Fruit fly (Drosophila melanogaster) whole organism, embryonic: ENCODE measurements around the gene CG42393.
A peak's percentile ranks its signal among the peaks of the same experiment; 100 is the strongest.

Source experiments
- Ada2b ChIP-seq: fragments of 200-800 bp; sonication (Bioruptor generic); IDR thresholded peaks from 2 replicates; pipeline ENCODE4 v1.3.6; 2022; ENCODE audit warnings: missing biosample characterization, missing genetic modification characterization
- Bgb ChIP-seq: fragments of 200-800 bp; sonication (Bioruptor generic); IDR thresholded peaks from 2 replicates; pipeline ENCODE4 v1.3.6; 2022; ENCODE audit warnings: missing biosample characterization, missing genetic modification characterization; ENCODE audit not compliant: partially characterized antibody
- BtbVII ChIP-seq: fragments of 200-800 bp; sonication (Bioruptor generic); optimal IDR thresholded peaks from 3 replicates; lab custom pipeline; 2017; ENCODE audit warnings: missing biosample characterization, mild to moderate bottlenecking, missing genetic modification characterization
- CG10543 ChIP-seq: fragments of 200-800 bp; sonication (Bioruptor generic); optimal IDR thresholded peaks from 3 replicates; lab custom pipeline; 2017; ENCODE audit warnings: missing biosample characterization, mild to moderate bottlenecking, missing genetic modification characterization, moderate library complexity
- CG11456 ChIP-seq: fragments of 200-800 bp; sonication (Bioruptor generic); IDR thresholded peaks from 3 replicates; pipeline ENCODE4 v1.3.6; 2022; ENCODE audit warnings: missing biosample characterization, missing genetic modification characterization
- CG11723 ChIP-seq: fragments of 200-800 bp; sonication (Bioruptor generic); optimal IDR thresholded peaks from 2 replicates; lab custom pipeline; 2017; ENCODE audit warnings: missing biosample characterization, mild to moderate bottlenecking, missing genetic modification characterization
- CG12236 ChIP-seq: fragments of 200-800 bp; sonication (Bioruptor generic); optimal IDR thresholded peaks from 2 replicates; lab custom pipeline; 2016; ENCODE audit warnings: missing biosample characterization, missing genetic modification characterization
- CG1233 ChIP-seq: fragments of 200-800 bp; sonication (Bioruptor generic); optimal IDR thresholded peaks from 4 replicates; lab custom pipeline; 2018; ENCODE audit warnings: missing biosample characterization, mild to moderate bottlenecking, missing genetic modification characterization
- CG12391 ChIP-seq: fragments of 200-800 bp; sonication (Bioruptor generic); optimal IDR thresholded peaks from 3 replicates; lab custom pipeline; 2018; ENCODE audit warnings: missing biosample characterization, mild to moderate bottlenecking, missing genetic modification characterization, moderate library complexity
- CG13296 ChIP-seq: fragments of 200-800 bp; sonication (Bioruptor generic); optimal IDR thresholded peaks from 3 replicates; lab custom pipeline; 2018; ENCODE audit warnings: missing biosample characterization, mild to moderate bottlenecking, missing genetic modification characterization
- CG15601 ChIP-seq: fragments of 200-800 bp; sonication (Bioruptor generic); optimal IDR thresholded peaks from 3 replicates; lab custom pipeline; 2019; ENCODE audit warnings: missing biosample characterization, mild to moderate bottlenecking, missing genetic modification characterization, moderate library complexity
- CG17912 ChIP-seq: fragments of 200-800 bp; sonication (Bioruptor generic); optimal IDR thresholded peaks from 2 replicates; lab custom pipeline; 2018; ENCODE audit warnings: missing biosample characterization, mild to moderate bottlenecking, missing genetic modification characterization
- CG18619 ChIP-seq: fragments of 200-800 bp; sonication (Bioruptor generic); optimal IDR thresholded peaks from 3 replicates; lab custom pipeline; 2017; ENCODE audit warnings: missing biosample characterization, mild to moderate bottlenecking, missing genetic modification characterization
- CG2678 ChIP-seq: fragments of 200-800 bp; sonication (Bioruptor generic); optimal IDR thresholded peaks from 3 replicates; lab custom pipeline; 2019; ENCODE audit warnings: missing biosample characterization, mild to moderate bottlenecking, missing genetic modification characterization, moderate library complexity
- CG30403 ChIP-seq: fragments of 200-800 bp; sonication (Bioruptor generic); optimal IDR thresholded peaks from 3 replicates; lab custom pipeline; 2016; ENCODE audit warnings: missing biosample characterization, missing genetic modification characterization
- CG31365 ChIP-seq: fragments of 200-800 bp; sonication (Bioruptor generic); optimal IDR thresholded peaks from 2 replicates; lab custom pipeline; 2018; ENCODE audit warnings: missing biosample characterization, mild to moderate bottlenecking, missing genetic modification characterization
- CG31441 ChIP-seq: fragments of 200-800 bp; sonication (Bioruptor generic); IDR thresholded peaks from 2 replicates; pipeline ENCODE4 v1.3.6; 2022; ENCODE audit warnings: missing biosample characterization, missing genetic modification characterization
- CG4328 ChIP-seq: fragments of 200-800 bp; sonication (Bioruptor generic); optimal IDR thresholded peaks from 3 replicates; lab custom pipeline; 2017; ENCODE audit warnings: missing biosample characterization, missing genetic modification reagents, missing genetic modification characterization
- CG4707 ChIP-seq: fragments of 200-800 bp; sonication (Bioruptor generic); optimal IDR thresholded peaks from 2 replicates; lab custom pipeline; 2018; ENCODE audit warnings: missing biosample characterization, mild to moderate bottlenecking, missing genetic modification characterization, moderate library complexity
- CG6765 ChIP-seq: fragments of 200-800 bp; sonication (Bioruptor generic); optimal IDR thresholded peaks from 3 replicates; lab custom pipeline; 2017; ENCODE audit warnings: missing biosample characterization, mild to moderate bottlenecking, missing genetic modification characterization
- CG6813 ChIP-seq: fragments of 200-800 bp; sonication (Bioruptor generic); optimal IDR thresholded peaks from 2 replicates; lab custom pipeline; 2017; ENCODE audit warnings: missing biosample characterization, missing genetic modification characterization, mild to moderate bottlenecking, moderate library complexity, missing genetic modification reagents
- CG7357 ChIP-seq: fragments of 200-800 bp; sonication (Bioruptor generic); IDR thresholded peaks from 3 replicates; pipeline ENCODE4 v1.3.6; 2022; ENCODE audit warnings: missing biosample characterization, missing genetic modification characterization
- CG7839 ChIP-seq: fragments of 200-800 bp; sonication (Bioruptor generic); optimal IDR thresholded peaks from 3 replicates; lab custom pipeline; 2018; ENCODE audit warnings: missing biosample characterization, mild to moderate bottlenecking, missing genetic modification characterization, moderate library complexity
- CG7987 ChIP-seq: fragments of 200-800 bp; sonication (Bioruptor generic); optimal IDR thresholded peaks from 2 replicates; lab custom pipeline; 2018; ENCODE audit warnings: missing biosample characterization, mild to moderate bottlenecking, missing genetic modification characterization, moderate library complexity
- CG8359 ChIP-seq: fragments of 200-800 bp; sonication (Bioruptor generic); optimal IDR thresholded peaks from 2 replicates; lab custom pipeline; 2017; ENCODE audit warnings: missing biosample characterization, mild to moderate bottlenecking, missing genetic modification characterization, borderline replicate concordance
- CG8478 ChIP-seq: fragments of >200 bp; optimal IDR thresholded peaks from 2 replicates; lab custom pipeline; 2018
- CTCF ChIP-seq: fragments of 200-800 bp; sonication (Bioruptor generic); optimal IDR thresholded peaks from 2 replicates; lab custom pipeline; 2017; ENCODE audit warnings: missing biosample characterization, mild to moderate bottlenecking, missing genetic modification characterization, moderate library complexity
- Ets97D ChIP-seq: fragments of 200-800 bp; sonication (Bioruptor generic); optimal IDR thresholded peaks from 3 replicates; lab custom pipeline; 2016; ENCODE audit warnings: missing biosample characterization, missing genetic modification characterization
- Mad ChIP-seq: fragments of 200-800 bp; sonication (Bioruptor generic); optimal IDR thresholded peaks from 2 replicates; lab custom pipeline; 2016; ENCODE audit warnings: missing biosample characterization, missing genetic modification characterization
- Meics ChIP-seq: fragments of 200-800 bp; sonication (Bioruptor generic); optimal IDR thresholded peaks from 2 replicates; lab custom pipeline; 2017; ENCODE audit warnings: missing biosample characterization, mild to moderate bottlenecking, missing genetic modification characterization
- PHDP ChIP-seq: fragments of 200-800 bp; sonication (Bioruptor generic); optimal IDR thresholded peaks from 3 replicates; lab custom pipeline; 2018; ENCODE audit warnings: missing biosample characterization, mild to moderate bottlenecking, missing genetic modification characterization, moderate library complexity
- ab ChIP-seq: fragments of 200-800 bp; sonication (Bioruptor generic); optimal IDR thresholded peaks from 2 replicates; lab custom pipeline; 2016; ENCODE audit warnings: missing biosample characterization, missing genetic modification characterization
- ara ChIP-seq: fragments of 200-800 bp; sonication (Bioruptor generic); IDR thresholded peaks from 2 replicates; pipeline ENCODE4 v1.3.6; 2022; ENCODE audit warnings: missing biosample characterization, missing genetic modification characterization
- chinmo ChIP-seq: fragments of 200-800 bp; sonication (Bioruptor generic); IDR thresholded peaks from 4 replicates; pipeline ENCODE4 v1.3.6; 2022; ENCODE audit warnings: missing biosample characterization, missing genetic modification characterization; ENCODE audit not compliant: partially characterized antibody
- chm ChIP-seq: fragments of 200-800 bp; sonication (Bioruptor generic); IDR thresholded peaks from 2 replicates; pipeline ENCODE4 v1.3.6; 2022; ENCODE audit warnings: missing biosample characterization, missing genetic modification characterization
- ftz-f1 ChIP-seq: fragments of 200-800 bp; sonication (Bioruptor generic); optimal IDR thresholded peaks from 2 replicates; lab custom pipeline; 2016; ENCODE audit warnings: missing biosample characterization, missing genetic modification characterization
- gce ChIP-seq: fragments of 200-800 bp; sonication (Bioruptor generic); IDR thresholded peaks from 3 replicates; pipeline ENCODE4 v1.3.6; 2022; ENCODE audit warnings: missing biosample characterization, missing genetic modification characterization
- gt ChIP-seq: fragments of 200-800 bp; sonication (Bioruptor generic); IDR thresholded peaks from 2 replicates; pipeline ENCODE4 v1.3.6; 2022; ENCODE audit warnings: missing biosample characterization, missing genetic modification characterization
- inv ChIP-seq: fragments of 200-800 bp; sonication (Bioruptor generic); IDR thresholded peaks from 2 replicates; pipeline ENCODE4 v1.3.6; 2022; ENCODE audit warnings: missing biosample characterization, missing genetic modification characterization; ENCODE audit not compliant: partially characterized antibody
- lab ChIP-seq: fragments of 200-800 bp; sonication (Bioruptor generic); optimal IDR thresholded peaks from 3 replicates; lab custom pipeline; 2017; ENCODE audit warnings: missing biosample characterization, missing genetic modification characterization, mild to moderate bottlenecking, moderate library complexity, missing genetic modification reagents
- mirr ChIP-seq: fragments of 200-800 bp; sonication (Bioruptor generic); optimal IDR thresholded peaks from 3 replicates; lab custom pipeline; 2018; ENCODE audit warnings: missing biosample characterization, mild to moderate bottlenecking, missing genetic modification characterization
- mld ChIP-seq: fragments of 200-800 bp; sonication (Bioruptor generic); IDR thresholded peaks from 3 replicates; pipeline ENCODE4 v1.3.6; 2022; ENCODE audit warnings: missing biosample characterization, missing genetic modification characterization; ENCODE audit not compliant: partially characterized antibody
- nau ChIP-seq: fragments of 200-800 bp; sonication (Bioruptor generic); optimal IDR thresholded peaks from 3 replicates; lab custom pipeline; 2017; ENCODE audit warnings: missing biosample characterization, mild to moderate bottlenecking, missing genetic modification characterization, missing genetic modification reagents
- odd ChIP-seq: fragments of 200-800 bp; sonication (Bioruptor generic); optimal IDR thresholded peaks from 2 replicates; lab custom pipeline; 2017; ENCODE audit warnings: missing biosample characterization, mild to moderate bottlenecking, missing genetic modification characterization
- otp ChIP-seq: fragments of 200-800 bp; sonication (Bioruptor generic); IDR thresholded peaks from 3 replicates; pipeline ENCODE4, ENCODE4 v1.3.6; 2022; ENCODE audit warnings: missing biosample characterization, missing genetic modification characterization
- phol ChIP-seq: fragments of 200-800 bp; sonication (Bioruptor generic); optimal IDR thresholded peaks from 3 replicates; lab custom pipeline; 2018; ENCODE audit warnings: missing biosample characterization, mild to moderate bottlenecking, missing genetic modification characterization, moderate library complexity
- schlank ChIP-seq: fragments of 200-800 bp; sonication (Bioruptor generic); optimal IDR thresholded peaks from 2 replicates; lab custom pipeline; 2018; ENCODE audit warnings: missing biosample characterization, mild to moderate bottlenecking, missing genetic modification characterization
- so ChIP-seq: fragments of 200-800 bp; sonication (Bioruptor generic); IDR thresholded peaks from 3 replicates; pipeline ENCODE4 v1.3.6; 2022; ENCODE audit warnings: missing biosample characterization, missing genetic modification characterization
- unpg ChIP-seq: fragments of 200-800 bp; sonication (Bioruptor generic); optimal IDR thresholded peaks from 3 replicates; lab custom pipeline; 2018; ENCODE audit warnings: missing biosample characterization, mild to moderate bottlenecking, missing genetic modification characterization, moderate library complexity
- vfl ChIP-seq: fragments of 200-800 bp; sonication (Bioruptor generic); optimal IDR thresholded peaks from 2 replicates; lab custom pipeline; 2016; ENCODE audit warnings: missing biosample characterization, missing genetic modification characterization

CG42393 gene

dm6 chr3L:18020944-18021343, 21.6 kb upstream of the CG42393 start (continued):
- peak; percentile 17 for TF ChIP-seq ftz-f1 (GFP tag; lab: Kevin White, UChicago)
- no peak for TF ChIP-seq vfl (GFP tag; lab: Kevin White, UChicago)
- no peak for TF ChIP-seq CG30403
- TF ChIP-seq CG8478 (lab: Kevin White, UChicago): peak; percentile 64
- no peak for TF ChIP-seq ab (GFP tag; lab: Kevin White, UChicago)
- peak; percentile 19 for TF ChIP-seq CG31365 (tag; lab: Kevin White, UChicago)
- TF ChIP-seq CG2678 (tag; lab: Kevin White, UChicago): peak; percentile 30
- peak; percentile 45 for TF ChIP-seq lab (GFP tag; lab: Kevin White, UChicago)
- no peak for TF ChIP-seq gt
- no peak for TF ChIP-seq CG8359
- peak; percentile 61 for TF ChIP-seq CG7987
- peak; percentile 12 for TF ChIP-seq schlank (tag; lab: Kevin White, UChicago)
- no peak for TF ChIP-seq Mad
- peak; percentile 19 for TF ChIP-seq CG1233
- no peak for TF ChIP-seq inv (GFP tag; lab: Robert Waterston, UW)
- peak; percentile 41; the same call in 1 of the 2 replicates for TF ChIP-seq CG31441 (GFP tag; lab: Robert Waterston, UW)
- TF ChIP-seq CG12391: no peak
- TF ChIP-seq CG10543: peak; percentile 26
- peak; percentile 5 for TF ChIP-seq BtbVII
- peak; percentile 83; the same call in 3 of the 4 replicates for TF ChIP-seq chinmo (GFP tag; lab: Robert Waterston, UW)
- peak; percentile 34 for TF ChIP-seq PHDP (tag; lab: Kevin White, UChicago)
- TF ChIP-seq unpg (GFP tag; lab: Kevin White, UChicago): peak; percentile 1
- peak; percentile 10 for TF ChIP-seq CG11723
- TF ChIP-seq CG15601: no peak
- TF ChIP-seq mirr (GFP tag; lab: Kevin White, UChicago): peak; percentile 40
- TF ChIP-seq CG11456 (GFP tag; lab: Robert Waterston, UW): no peak
- 0 out of 2 replicates have a peak, but pooled peaks have one; percentile 12 for TF ChIP-seq chm (GFP tag; lab: Robert Waterston, UW)
- no peak for TF ChIP-seq CG12236
- TF ChIP-seq ara: no peak
- TF ChIP-seq CG6813 (GFP tag; lab: Kevin White, UChicago): peak; percentile 61
- TF ChIP-seq mld (GFP tag; lab: Robert Waterston, UW): no peak
- no peak for TF ChIP-seq CG7357
- peak; percentile 30 for TF ChIP-seq CG7839 (tag; lab: Kevin White, UChicago)
- no peak for TF ChIP-seq CG4707
- 0 out of 3 replicates have a peak, but pooled peaks have one; percentile 21 for TF ChIP-seq gce (GFP tag; lab: Robert Waterston, UW)
- TF ChIP-seq CG13296 (GFP tag; lab: Kevin White, UChicago): peak; percentile 64
- 0 out of 3 replicates have a peak, but pooled peaks have one; percentile 13 for TF ChIP-seq so (GFP tag; lab: Robert Waterston, UW)
- TF ChIP-seq Ada2b (GFP tag; lab: Robert Waterston, UW): no peak
- TF ChIP-seq Meics: peak; percentile 64
- peak; percentile 35 for TF ChIP-seq phol (tag; lab: Kevin White, UChicago)
- peak; percentile 45 for TF ChIP-seq odd (GFP tag; lab: Kevin White, UChicago)
- peak; percentile 29 for TF ChIP-seq CG4328 (GFP tag; lab: Kevin White, UChicago)
- TF ChIP-seq Bgb (GFP tag; lab: Robert Waterston, UW): no peak
- peak; percentile 3 for TF ChIP-seq nau
- TF ChIP-seq CG6765 (GFP tag; lab: Kevin White, UChicago): peak; percentile 62
- peak; percentile 53 for TF ChIP-seq Ets97D
- peak; percentile 61 for TF ChIP-seq CTCF (GFP tag; lab: Kevin White, UChicago)
- peak; percentile 2 for TF ChIP-seq CG18619 (GFP tag; lab: Kevin White, UChicago)
- peak; percentile 25 for TF ChIP-seq CG17912 (GFP tag; lab: Kevin White, UChicago)
- peak; percentile 40; the same call in 1 of the 3 replicates for TF ChIP-seq otp (GFP tag; lab: Robert Waterston, UW)
